Worm (Caenorhabditis elegans): ENCODE results near the gene W04H10.1.

Gene W04H10.1

ce11 chrII:658369-658768, 49.5 kb downstream of the W04H10.1 start, which contains the start of gene sdz-24:
Gene sdz-24 (plus strand): TSS chrII:658669.
- TF ChIP-seq nhr-80 (tag; optimal IDR thresholded peaks at IDR 0.05): no peak
- TF ChIP-seq madf-6 (GFP tag; IDR thresholded peaks at IDR 0.05): no peak
- no peak for TF ChIP-seq zfh-2 (GFP tag; conservative IDR thresholded peaks at IDR 0.05)
- no peak for TF ChIP-seq snpc-4 (GFP tag; optimal IDR thresholded peaks at IDR 0.05)
- TF ChIP-seq snpc-4 (tag; optimal IDR thresholded peaks at IDR 0.05): no peak
- TF ChIP-seq unc-62 (GFP tag; optimal IDR thresholded peaks at IDR 0.05): no peak
- no peak for TF ChIP-seq T26A5.8 (tag; optimal IDR thresholded peaks at IDR 0.05)
- no peak for TF ChIP-seq ztf-3 (GFP tag; optimal IDR thresholded peaks at IDR 0.05)
- TF ChIP-seq pha-4 (tag; optimal IDR thresholded peaks at IDR 0.05): no peak

All from whole organism, young adult.